Worm (Caenorhabditis elegans): Measurements from ENCODE around the gene memo-1.

- no peak for TF ChIP-seq lin-13 (GFP tag; optimal IDR thresholded peaks at IDR 0.05)
- TF ChIP-seq unc-62 (GFP tag; optimal IDR thresholded peaks at IDR 0.05), result no peak
- TF ChIP-seq ama-1 (optimal IDR thresholded peaks at IDR 0.05), result no peak
- TF ChIP-seq nhr-11 (tag; optimal IDR thresholded peaks at IDR 0.05), result no peak
- TF ChIP-seq ztf-4 (tag; optimal IDR thresholded peaks at IDR 0.05), result no peak
- TF ChIP-seq alr-1 (tag; optimal IDR thresholded peaks at IDR 0.05), result no peak
- TF ChIP-seq mdl-1 (tag; optimal IDR thresholded peaks at IDR 0.05), result no peak
- TF ChIP-seq elt-3 (tag; optimal IDR thresholded peaks at IDR 0.05), result no peak
- no peak for TF ChIP-seq unc-39 (tag; optimal IDR thresholded peaks at IDR 0.05)
- no peak for TF ChIP-seq nhr-12 (tag; optimal IDR thresholded peaks at IDR 0.05)
- no peak for TF ChIP-seq Y55F3AM.14 (GFP tag; optimal IDR thresholded peaks at IDR 0.05)
- no peak for TF ChIP-seq zag-1 (tag; optimal IDR thresholded peaks at IDR 0.05)
These were observed 37.5 kb upstream of the memo-1 start for ce11 chrV:7884441-7884840.

Data from whole organism, L2 larva.